Worm (Caenorhabditis elegans) whole organism, mixed stage, embryonic: Measurements from ENCODE around the gene T27E4.5.

ENCODE experiments used
- ceh-39 ChIP-seq: fragments of 150-350 bp; optimal IDR thresholded peaks from 2 replicates; lab custom pipeline; 2014; ENCODE audit warnings: missing biosample characterization, missing genetic modification characterization
- drap-1 ChIP-seq: fragments of 200-800 bp; sonication (Bioruptor generic); optimal IDR thresholded peaks from 3 replicates; lab custom pipeline; 2018; ENCODE audit warnings: mild to moderate bottlenecking, missing genetic modification characterization, missing compliant biosample characterization
- elt-3 ChIP-seq: fragments of 150-350 bp; optimal IDR thresholded peaks from 2 replicates; lab custom pipeline; 2014; ENCODE audit warnings: missing biosample characterization, missing genetic modification characterization
- lin-13 ChIP-seq: fragments of 150-350 bp; optimal IDR thresholded peaks from 2 replicates; lab custom pipeline; 2014; ENCODE audit warnings: missing biosample characterization, missing genetic modification characterization
- mab-5 ChIP-seq: fragments of 150-350 bp; optimal IDR thresholded peaks from 2 replicates; lab custom pipeline; 2014; ENCODE audit warnings: missing biosample characterization, missing genetic modification characterization
- nhr-12 ChIP-seq: fragments of 150-350 bp; optimal IDR thresholded peaks from 2 replicates; lab custom pipeline; 2014; ENCODE audit warnings: missing biosample characterization, missing genetic modification characterization
- nhr-237 ChIP-seq: fragments of 150-350 bp; optimal IDR thresholded peaks from 2 replicates; lab custom pipeline; 2014; ENCODE audit warnings: missing biosample characterization, missing genetic modification characterization
- nhr-76 ChIP-seq: sonication (generic microtip); optimal IDR thresholded peaks from 2 replicates; lab custom pipeline; 2017; ENCODE audit warnings: missing biosample characterization, missing genetic modification characterization
- snpc-4 ChIP-seq: fragments of 150-350 bp; optimal IDR thresholded peaks from 2 replicates; lab custom pipeline; 2014; ENCODE audit warnings: missing biosample characterization, missing genetic modification characterization
- sptf-1 ChIP-seq: sonication (generic microtip); optimal IDR thresholded peaks from 2 replicates; lab custom pipeline; 2017; ENCODE audit warnings: mild to moderate bottlenecking, missing genetic modification characterization, moderate library complexity, missing compliant biosample characterization
- unc-39 ChIP-seq: fragments of 150-350 bp; optimal IDR thresholded peaks from 2 replicates; lab custom pipeline; 2014; ENCODE audit warnings: missing biosample characterization, missing genetic modification characterization
- unc-62 ChIP-seq: fragments of 150-350 bp; optimal IDR thresholded peaks from 2 replicates; lab custom pipeline; 2014; ENCODE audit warnings: missing biosample characterization, missing genetic modification reagents, missing genetic modification characterization
- zip-8 ChIP-seq: fragments of 150-350 bp; optimal IDR thresholded peaks from 2 replicates; lab custom pipeline; 2014; ENCODE audit warnings: missing biosample characterization, missing genetic modification characterization

DNA sequence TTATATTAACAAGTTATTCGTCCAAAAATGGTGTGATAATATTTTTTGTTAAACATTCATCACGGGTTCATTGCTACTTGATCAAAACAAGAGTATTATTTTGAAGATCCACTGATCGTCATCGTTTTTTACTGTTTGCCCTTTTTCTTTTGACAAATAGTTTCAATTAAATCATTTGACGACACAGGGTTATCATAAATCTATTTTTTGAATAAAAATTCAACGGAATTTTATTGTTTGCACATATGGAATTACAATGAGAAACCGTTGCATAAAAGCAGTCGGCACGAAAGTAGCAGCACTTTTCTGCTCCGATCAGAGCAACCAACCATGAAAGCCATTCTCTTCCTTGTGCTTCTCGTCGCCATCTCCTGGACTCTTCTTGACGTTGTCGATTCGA is 1.9 kb downstream of the T27E4.5 start, which contains the start of gene fip-2:
- no peak for TF ChIP-seq drap-1 (GFP tag; lab: Kevin White, UChicago)
- TF ChIP-seq zip-8 = no peak
- no peak for TF ChIP-seq nhr-76 (tag; lab: Kevin White, UChicago)
- no peak for TF ChIP-seq sptf-1 (tag; lab: Kevin White, UChicago)
- TF ChIP-seq mab-5 = no peak
- TF ChIP-seq lin-13 (tag; lab: Kevin White, UChicago) = no peak
- TF ChIP-seq elt-3 (tag; lab: Kevin White, UChicago) = no peak
- TF ChIP-seq nhr-237 (tag; lab: Kevin White, UChicago) = no peak
- no peak for TF ChIP-seq unc-62
- TF ChIP-seq ceh-39 (tag; lab: Kevin White, UChicago) = no peak
- TF ChIP-seq nhr-12 (tag; lab: Kevin White, UChicago) = no peak
- no peak for TF ChIP-seq snpc-4 (tag; lab: Kevin White, UChicago)
- TF ChIP-seq unc-39 = no peak
